Fruit fly (Drosophila melanogaster): ENCODE measurements around the gene AdamTS-B.

The AdamTS-B gene

dm6 chrX:5696436-5697022 is 1.8 kb upstream of the AdamTS-B start (continued):
- peak; percentile 86 for TF ChIP-seq slou (GFP tag; optimal IDR thresholded peaks at IDR 0.05)
- TF ChIP-seq gro (GFP tag; optimal IDR thresholded peaks at IDR 0.05) = peak; percentile 95
- peak; percentile 99 for TF ChIP-seq jumu (GFP tag; optimal IDR thresholded peaks at IDR 0.05)
- peak; percentile 81 for TF ChIP-seq ham (GFP tag; IDR thresholded peaks at IDR 0.05)
- peak; percentile 95 for TF ChIP-seq unpg (GFP tag; optimal IDR thresholded peaks at IDR 0.05)
- peak; percentile 89 for TF ChIP-seq bowl (GFP tag; IDR thresholded peaks at IDR 0.05)
- no peak for TF ChIP-seq Bgb (GFP tag; IDR thresholded peaks at IDR 0.05; ENCODE audit: partially characterized antibody)
- peak; percentile 96 for TF ChIP-seq CG1233 (GFP tag; optimal IDR thresholded peaks at IDR 0.05)
- TF ChIP-seq ken (GFP tag; IDR thresholded peaks at IDR 0.05) = peak; percentile 97
- TF ChIP-seq CG1602 (GFP tag; optimal IDR thresholded peaks at IDR 0.05) = peak; percentile 96
- peak; percentile 96 for TF ChIP-seq CG11456 (GFP tag; IDR thresholded peaks at IDR 0.05)
- TF ChIP-seq CG4360 (GFP tag; IDR thresholded peaks at IDR 0.05) = peak; percentile 95
- TF ChIP-seq CG7357 (GFP tag; IDR thresholded peaks at IDR 0.05) = peak; percentile 88
- TF ChIP-seq pan (optimal IDR thresholded peaks at IDR 0.05) = no peak
- peak in 1 of 2 experiments; percentile 96 for TF ChIP-seq pan (GFP tag; optimal IDR thresholded peaks at IDR 0.05 in 1 of 2, IDR thresholded peaks at IDR 0.05 in 1 of 2)
- TF ChIP-seq D (optimal IDR thresholded peaks at IDR 0.05) = no peak
- TF ChIP-seq D (GFP tag; optimal IDR thresholded peaks at IDR 0.05) = peak; percentile 97
- peak; percentile 96 for TF ChIP-seq p53 (GFP tag; optimal IDR thresholded peaks at IDR 0.05)
- TF ChIP-seq CG14710 (tag; optimal IDR thresholded peaks at IDR 0.05) = peak; percentile 94
- TF ChIP-seq nerfin-2 (GFP tag; IDR thresholded peaks at IDR 0.05; ENCODE audit: partially characterized antibody) = no peak
- peak; percentile 97 for TF ChIP-seq HmgD (GFP tag; optimal IDR thresholded peaks at IDR 0.05)
- TF ChIP-seq Dll (GFP tag; IDR thresholded peaks at IDR 0.05; ENCODE audit: partially characterized antibody) = no peak
- TF ChIP-seq CG13123 (GFP tag; optimal IDR thresholded peaks at IDR 0.05) = peak; percentile 96
- peak; percentile 93 for TF ChIP-seq CG32767 (GFP tag; IDR thresholded peaks at IDR 0.05)
- peak; percentile 94 for TF ChIP-seq ase (GFP tag; IDR thresholded peaks at IDR 0.05)
- peak; percentile 92 for TF ChIP-seq zfh2 (GFP tag; optimal IDR thresholded peaks at IDR 0.05)
- TF ChIP-seq CG1603 (tag; optimal IDR thresholded peaks at IDR 0.05) = peak; percentile 93
- peak; percentile 96 for TF ChIP-seq Awh (GFP tag; IDR thresholded peaks at IDR 0.05)
- peak; percentile 88 for TF ChIP-seq CG15601 (tag; optimal IDR thresholded peaks at IDR 0.05)
- peak; percentile 94 for TF ChIP-seq CG10366 (GFP tag; IDR thresholded peaks at IDR 0.05)
- peak; percentile 93 for TF ChIP-seq CG14667 (GFP tag; IDR thresholded peaks at IDR 0.05)
- TF ChIP-seq CG42726 (GFP tag; IDR thresholded peaks at IDR 0.05; ENCODE audit: partially characterized antibody) = no peak
- no peak for TF ChIP-seq sc (optimal IDR thresholded peaks at IDR 0.05)
- peak; percentile 68 for TF ChIP-seq sc (GFP tag; optimal IDR thresholded peaks at IDR 0.05)
- peak; percentile 93 for TF ChIP-seq tgo (GFP tag; IDR thresholded peaks at IDR 0.05)
- TF ChIP-seq Atf6 (GFP tag; IDR thresholded peaks at IDR 0.05) = peak; percentile 88
- peak; percentile 96 for TF ChIP-seq CG10959 (GFP tag; IDR thresholded peaks at IDR 0.05)
- peak; percentile 93 for TF ChIP-seq slbo (GFP tag; IDR thresholded peaks at IDR 0.05)
- no peak for TF ChIP-seq hkb (optimal IDR thresholded peaks at IDR 0.05)
- peak; percentile 96 for TF ChIP-seq hkb (GFP tag; IDR thresholded peaks at IDR 0.05)
- peak; percentile 93 for TF ChIP-seq CG11695 (GFP tag; IDR thresholded peaks at IDR 0.05)
- TF ChIP-seq CkIIα-i1 (GFP tag; IDR thresholded peaks at IDR 0.05) = peak; percentile 89
- TF ChIP-seq lbe (GFP tag; optimal IDR thresholded peaks at IDR 0.05) = peak; percentile 94
- no peak for TF ChIP-seq mld (GFP tag; IDR thresholded peaks at IDR 0.05; ENCODE audit: partially characterized antibody)
- peak; percentile 86 for TF ChIP-seq CG6854 (GFP tag; optimal IDR thresholded peaks at IDR 0.05)
- TF ChIP-seq Meics (GFP tag; optimal IDR thresholded peaks at IDR 0.05) = peak; percentile 94
- peak; percentile 90 for TF ChIP-seq Bdp1 (GFP tag; optimal IDR thresholded peaks at IDR 0.05)
- TF ChIP-seq zen2 (GFP tag; IDR thresholded peaks at IDR 0.05; ENCODE audit: partially characterized antibody) = no peak
- peak; percentile 96 for TF ChIP-seq Drgx (GFP tag; IDR thresholded peaks at IDR 0.05)
- peak; percentile 78; the same call in 1 of the 2 replicates for TF ChIP-seq Doc2 (GFP tag; IDR thresholded peaks at IDR 0.05)
- peak; percentile 92 for TF ChIP-seq CG12391 (tag; optimal IDR thresholded peaks at IDR 0.05)
- TF ChIP-seq her (GFP tag; optimal IDR thresholded peaks at IDR 0.05) = peak; percentile 97
